Worm (Caenorhabditis elegans): Measurements from ENCODE around the gene apy-1.

Gene apy-1

DNA sequence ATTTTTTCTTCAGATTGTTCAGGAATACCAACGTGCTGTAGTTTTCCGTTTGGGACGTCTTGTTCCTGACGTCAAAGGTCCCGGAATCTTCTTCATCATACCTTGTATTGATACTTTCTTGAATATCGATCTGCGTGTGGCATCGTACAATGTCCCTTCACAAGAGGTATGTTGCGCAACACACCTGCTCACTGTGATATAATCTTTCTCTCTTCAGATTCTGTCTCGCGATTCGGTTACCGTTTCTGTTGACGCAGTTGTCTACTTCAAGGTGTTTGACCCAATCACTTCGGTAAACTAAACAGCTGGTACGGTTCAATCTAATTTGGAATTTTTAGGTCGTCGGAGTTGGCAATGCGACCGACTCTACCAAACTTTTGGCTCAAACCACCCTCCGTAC, 6.1 kb downstream of the apy-1 start:
- TF ChIP-seq jun-1 (tag; optimal IDR thresholded peaks at IDR 0.05): no peak
- no peak for TF ChIP-seq duxl-1 (tag; optimal IDR thresholded peaks at IDR 0.05; ENCODE audit: poor library complexity)
- TF ChIP-seq tag-97 (GFP tag; IDR thresholded peaks at IDR 0.05): no peak
- no peak for TF ChIP-seq ztf-11 (tag; optimal IDR thresholded peaks at IDR 0.05)
- no peak for TF ChIP-seq D1046.2 (GFP tag; IDR thresholded peaks at IDR 0.05)
- TF ChIP-seq snpc-4 (tag; optimal IDR thresholded peaks at IDR 0.05): no peak
- TF ChIP-seq dve-1 (tag; optimal IDR thresholded peaks at IDR 0.05; ENCODE audit: insufficient read depth): no peak
- TF ChIP-seq Y105C5A.15 (GFP tag; IDR thresholded peaks at IDR 0.05): no peak
- TF ChIP-seq ces-1 (GFP tag; optimal IDR thresholded peaks at IDR 0.05): no peak
- TF ChIP-seq snpc-1.2 (GFP tag; IDR thresholded peaks at IDR 0.05): no peak

DNA sequence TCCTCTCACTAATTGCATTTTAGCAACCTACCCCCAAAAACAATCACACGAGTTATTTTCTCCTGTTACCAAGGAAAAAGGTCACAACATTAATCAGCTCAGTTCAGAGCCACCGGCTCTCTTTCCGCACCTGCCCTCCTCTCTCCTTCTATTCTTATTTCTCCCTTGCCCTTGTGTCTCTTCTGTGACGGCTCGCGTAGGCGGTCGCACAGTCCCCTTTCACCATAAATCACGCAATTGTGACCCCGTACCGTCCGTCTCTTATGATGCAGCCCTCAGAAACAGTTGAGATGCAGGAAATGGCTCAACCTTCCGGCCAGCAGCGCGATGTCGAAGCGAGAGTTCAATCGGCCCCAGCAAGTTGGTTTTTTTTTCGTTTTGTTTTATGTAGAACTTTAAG, 6.9 kb downstream of the apy-1 start, which contains the start of gene sto-1:
Gene sto-1, plus strand, starts transcription at position 200 of the 400 bp plus-strand sequence.
- no peak for TF ChIP-seq zfp-3 (GFP tag; conservative IDR thresholded peaks at IDR 0.05)
- TF ChIP-seq unc-39 (tag; optimal IDR thresholded peaks at IDR 0.05): no peak
- TF ChIP-seq rbr-2 (tag; optimal IDR thresholded peaks at IDR 0.05): no peak

DNA sequence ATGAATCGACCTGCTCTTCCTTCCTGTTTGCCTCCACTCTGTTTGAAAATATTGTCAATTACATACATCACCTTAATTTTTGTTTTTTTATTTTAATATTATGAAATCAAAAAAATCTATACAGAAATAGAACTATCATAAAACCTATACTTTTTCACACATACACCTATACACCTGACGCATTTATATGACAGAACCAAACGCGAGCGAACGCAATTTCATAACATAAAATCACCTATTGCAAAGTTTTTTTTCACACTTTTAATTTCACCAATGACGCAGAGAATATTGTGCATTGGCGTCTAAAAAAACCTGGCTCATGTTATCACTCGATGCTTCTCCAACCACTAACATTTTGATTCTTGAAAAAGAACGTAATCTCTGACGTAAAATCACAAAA, 7.5 kb downstream of the apy-1 start:
- TF ChIP-seq hlh-11 (tag; optimal IDR thresholded peaks at IDR 0.05) (no peak), ces-1 (GFP tag; optimal IDR thresholded peaks at IDR 0.05) (no peak), fkh-10 (GFP tag; optimal IDR thresholded peaks at IDR 0.05) (no peak), unc-130 (GFP tag; optimal IDR thresholded peaks at IDR 0.05) (no peak), nhr-77 (tag; optimal IDR thresholded peaks at IDR 0.05) (no peak), nhr-28 (tag; optimal IDR thresholded peaks at IDR 0.05) (no peak), rbr-2 (tag; optimal IDR thresholded peaks at IDR 0.05) (no peak), dve-1 (tag; optimal IDR thresholded peaks at IDR 0.05; ENCODE audit: insufficient read depth) (no peak), D1046.2 (GFP tag; IDR thresholded peaks at IDR 0.05) (no peak), lin-1 (GFP tag; IDR thresholded peaks at IDR 0.05) (no peak)

DNA sequence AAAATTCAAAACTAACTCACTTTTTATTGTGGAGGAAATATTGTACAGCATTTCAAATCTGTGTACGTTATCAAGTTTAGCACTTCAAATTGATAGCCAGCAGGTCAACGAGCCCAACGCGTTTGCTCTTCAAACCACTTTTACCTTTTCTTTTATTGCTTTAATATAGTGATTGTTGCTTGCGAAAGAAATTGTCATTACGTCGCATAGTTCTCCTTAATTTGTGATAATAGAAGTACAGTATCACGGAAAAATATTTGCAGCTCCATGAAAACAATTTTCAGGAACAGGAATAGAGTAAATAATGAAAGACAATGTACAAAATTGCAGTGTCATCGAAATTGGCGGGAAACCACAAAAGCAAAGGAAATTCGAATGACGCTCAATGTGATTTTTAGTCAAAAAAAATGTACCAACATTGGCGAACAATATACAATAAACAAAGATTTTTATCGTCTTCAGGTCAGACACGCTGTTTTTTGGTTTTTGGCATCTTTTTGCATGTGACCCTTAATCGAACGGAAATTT, 10.5 kb downstream of the apy-1 start, which contains the start of the genes PDB1.1 and F08C6.5:
Gene PDB1.1, minus strand, starts transcription at position 158 of the 528 bp plus-strand sequence.
Gene F08C6.5, plus strand, starts transcription at position 478 of the 528 bp plus-strand sequence.
- TF ChIP-seq mdl-1 (tag; optimal IDR thresholded peaks at IDR 0.05) (peak in 1 of 2 experiments; percentile 57), hlh-11 (tag; optimal IDR thresholded peaks at IDR 0.05) (peak; percentile 55), php-3 (GFP tag; IDR thresholded peaks at IDR 0.05) (peak; percentile 83), pqm-1 (tag; optimal IDR thresholded peaks at IDR 0.05) (peak; percentile 76), ceh-28 (tag; optimal IDR thresholded peaks at IDR 0.05) (no peak), nhr-77 (tag; optimal IDR thresholded peaks at IDR 0.05) (peak; percentile 69), dmd-6 (GFP tag; IDR thresholded peaks at IDR 0.05) (peak; percentile 68), T20F7.1 (GFP tag; optimal IDR thresholded peaks at IDR 0.05) (no peak), spr-1 (tag; optimal IDR thresholded peaks at IDR 0.05) (no peak), nhr-10 (tag; optimal IDR thresholded peaks at IDR 0.05) (no peak), mes-2 (tag; optimal IDR thresholded peaks at IDR 0.05; ENCODE audit: poor library complexity, severe bottlenecking) (no peak), nhr-48 (tag; optimal IDR thresholded peaks at IDR 0.05) (peak; percentile 4), nhr-237 (tag; optimal IDR thresholded peaks at IDR 0.05) (no peak), lim-7 (GFP tag; IDR thresholded peaks at IDR 0.05) (no peak), lin-15B (tag; optimal IDR thresholded peaks at IDR 0.05) (no peak), daf-16 (GFP tag; optimal IDR thresholded peaks at IDR 0.05) (no peak), daf-16 (tag; optimal IDR thresholded peaks at IDR 0.05) (peak; percentile 88), nhr-102 (tag; optimal IDR thresholded peaks at IDR 0.05) (no peak), dve-1 (tag; optimal IDR thresholded peaks at IDR 0.05; ENCODE audit: insufficient read depth) (peak; percentile 4), lin-1 (GFP tag; IDR thresholded peaks at IDR 0.05) (no peak), nhr-28 (tag; optimal IDR thresholded peaks at IDR 0.05) (peak; percentile 88)

All from whole organism, L4 larva.